Fruit fly (Drosophila melanogaster): ENCODE data around the gene CG33493.

CG33493 gene

dm6 chr3L:10739109-10739665 is 46.2 kb upstream of the CG33493 start (continued):
- no peak for TF ChIP-seq CG2712 (tag; optimal IDR thresholded peaks at IDR 0.05)
- TF ChIP-seq dati (GFP tag; IDR thresholded peaks at IDR 0.05) = no peak
- no peak for TF ChIP-seq dan (GFP tag; IDR thresholded peaks at IDR 0.05)
- TF ChIP-seq Mrtf (GFP tag; IDR thresholded peaks at IDR 0.05) = no peak
- TF ChIP-seq Xbp1 (GFP tag; optimal IDR thresholded peaks at IDR 0.05) = no peak
- TF ChIP-seq ro (GFP tag; IDR thresholded peaks at IDR 0.05) = no peak
- peak; percentile 39 for TF ChIP-seq HLHmδ (GFP tag; optimal IDR thresholded peaks at IDR 0.05)
- TF ChIP-seq amos (GFP tag; IDR thresholded peaks at IDR 0.05; ENCODE audit: partially characterized antibody) = no peak
- no peak for TF ChIP-seq Xrp1 (GFP tag; IDR thresholded peaks at IDR 0.05)
- no peak for TF ChIP-seq Taf1 (GFP tag; IDR thresholded peaks at IDR 0.05)
- peak; percentile 30 for TF ChIP-seq her (GFP tag; optimal IDR thresholded peaks at IDR 0.05)
- TF ChIP-seq CG14050 (GFP tag; IDR thresholded peaks at IDR 0.05) = no peak
- no peak for TF ChIP-seq MBD-R2 (GFP tag; IDR thresholded peaks at IDR 0.05)
- no peak for TF ChIP-seq Nf-YA (GFP tag; IDR thresholded peaks at IDR 0.05)
- no peak for TF ChIP-seq Scr (GFP tag; IDR thresholded peaks at IDR 0.05; ENCODE audit: partially characterized antibody)
- no peak for TF ChIP-seq gt (GFP tag; IDR thresholded peaks at IDR 0.05)
- TF ChIP-seq Mad (GFP tag; optimal IDR thresholded peaks at IDR 0.05) = no peak
- no peak for TF ChIP-seq corto (GFP tag; optimal IDR thresholded peaks at IDR 0.05)
- TF ChIP-seq CG13624 (GFP tag; optimal IDR thresholded peaks at IDR 0.05) = no peak
- peak; percentile 97 for TF ChIP-seq Adf1 (GFP tag; IDR thresholded peaks at IDR 0.05)
- no peak for TF ChIP-seq p53 (GFP tag; optimal IDR thresholded peaks at IDR 0.05)
- no peak for TF ChIP-seq Neu2 (GFP tag; optimal IDR thresholded peaks at IDR 0.05; ENCODE audit: borderline replicate concordance)
- TF ChIP-seq CG5180 (GFP tag; optimal IDR thresholded peaks at IDR 0.05) = peak; percentile 99
- no peak for TF ChIP-seq CG7786 (GFP tag; optimal IDR thresholded peaks at IDR 0.05)
- TF ChIP-seq Dad (GFP tag; optimal IDR thresholded peaks at IDR 0.05) = no peak
- TF ChIP-seq chn (GFP tag; optimal IDR thresholded peaks at IDR 0.05) = no peak
- TF ChIP-seq CG17385 (GFP tag; optimal IDR thresholded peaks at IDR 0.05) = no peak
- no peak for TF ChIP-seq CG10565 (GFP tag; optimal IDR thresholded peaks at IDR 0.05)
- no peak for TF ChIP-seq br (optimal IDR thresholded peaks at IDR 0.05)
- no peak for TF ChIP-seq Dp (GFP tag; optimal IDR thresholded peaks at IDR 0.05)
- no peak for TF ChIP-seq NK7.1 (GFP tag; optimal IDR thresholded peaks at IDR 0.05)
- no peak for TF ChIP-seq ssp (GFP tag; IDR thresholded peaks at IDR 0.05)
- no peak for TF ChIP-seq CG33557 (GFP tag; optimal IDR thresholded peaks at IDR 0.05)
- TF ChIP-seq CG5245 (GFP tag; optimal IDR thresholded peaks at IDR 0.05) = no peak
- no peak for TF ChIP-seq CG8281 (tag; optimal IDR thresholded peaks at IDR 0.05)
- TF ChIP-seq Doc3 (GFP tag; IDR thresholded peaks at IDR 0.05; ENCODE audit: partially characterized antibody) = no peak
- no peak for TF ChIP-seq CG31388 (GFP tag; optimal IDR thresholded peaks at IDR 0.05)
- TF ChIP-seq Atf-2 (GFP tag; optimal IDR thresholded peaks at IDR 0.05) = no peak
- TF ChIP-seq tna (GFP tag; IDR thresholded peaks at IDR 0.05; ENCODE audit: partially characterized antibody) = no peak
- TF ChIP-seq gem (tag; optimal IDR thresholded peaks at IDR 0.05) = no peak
- TF ChIP-seq CG7987 (GFP tag; optimal IDR thresholded peaks at IDR 0.05) = no peak
- no peak for TF ChIP-seq seq (GFP tag; IDR thresholded peaks at IDR 0.05)
- no peak for TF ChIP-seq luna (GFP tag; optimal IDR thresholded peaks at IDR 0.05)
- TF ChIP-seq Hsf (GFP tag; optimal IDR thresholded peaks at IDR 0.05) = no peak
- TF ChIP-seq NFAT (GFP tag; IDR thresholded peaks at IDR 0.05) = peak; percentile 51; the same call in 1 of the 2 replicates
- TF ChIP-seq CG33213 (GFP tag; optimal IDR thresholded peaks at IDR 0.05) = no peak
- TF ChIP-seq CG15514 (GFP tag; optimal IDR thresholded peaks at IDR 0.05) = no peak
- TF ChIP-seq CG4404 (GFP tag; IDR thresholded peaks at IDR 0.05) = no peak
- TF ChIP-seq chinmo (GFP tag; IDR thresholded peaks at IDR 0.05; ENCODE audit: partially characterized antibody) = peak; percentile 98
- TF ChIP-seq sna (GFP tag; IDR thresholded peaks at IDR 0.05; ENCODE audit: partially characterized antibody) = 0 out of 2 replicates have a peak, but pooled peaks have one; percentile 22
- TF ChIP-seq zen2 (GFP tag; IDR thresholded peaks at IDR 0.05; ENCODE audit: partially characterized antibody) = peak; percentile 53; the same call in 1 of the 3 replicates

All from whole organism, embryonic.